Worm (Caenorhabditis elegans) whole organism, L3 larva: ENCODE data around the gene nhr-124.

ENCODE experiments used
- R02D3.7 ChIP-seq: fragments of 150-350 bp; optimal IDR thresholded peaks from 2 replicates; lab custom pipeline; 2014; ENCODE audit warnings: missing biosample characterization, missing genetic modification characterization
- ZK546.5 ChIP-seq: sonication (generic microtip); optimal IDR thresholded peaks from 2 replicates; lab custom pipeline; 2017; ENCODE audit warnings: missing biosample characterization, missing genetic modification characterization
- aly-2 ChIP-seq: fragments of 150-350 bp; optimal IDR thresholded peaks from 2 replicates; lab custom pipeline; 2014; ENCODE audit warnings: missing biosample characterization, missing genetic modification characterization
- ceh-16 ChIP-seq: sonication (generic microtip); optimal IDR thresholded peaks from 2 replicates; lab custom pipeline; 2017; ENCODE audit warnings: missing biosample characterization, missing genetic modification characterization
- ceh-82 ChIP-seq: fragments of 150-350 bp; optimal IDR thresholded peaks from 2 replicates; lab custom pipeline; 2014; ENCODE audit warnings: missing biosample characterization, missing genetic modification characterization
- ceh-9 ChIP-seq: sonication (generic microtip); optimal IDR thresholded peaks from 2 replicates; lab custom pipeline; 2018; ENCODE audit warnings: missing biosample characterization, missing genetic modification characterization
- daf-12 ChIP-seq: fragments of 150-350 bp; optimal IDR thresholded peaks from 2 replicates; lab custom pipeline; 2014; ENCODE audit warnings: missing biosample characterization, missing genetic modification reagents, missing genetic modification characterization
- egl-27 ChIP-seq: sonication (generic microtip); optimal IDR thresholded peaks from 4 replicates; lab custom pipeline; 2017; ENCODE audit warnings: missing biosample characterization, missing genetic modification reagents, missing genetic modification characterization
- egl-5 ChIP-seq: fragments of 150-350 bp; optimal IDR thresholded peaks from 2 replicates; lab custom pipeline; 2017; ENCODE audit warnings: missing biosample characterization, missing genetic modification reagents, missing genetic modification characterization, inconsistent platforms
- elt-1 ChIP-seq: fragments of 150-350 bp; optimal IDR thresholded peaks from 2 replicates; lab custom pipeline; 2014; ENCODE audit warnings: missing biosample characterization, missing genetic modification characterization
- elt-2 ChIP-seq: sonication (generic microtip); optimal IDR thresholded peaks from 2 replicates; lab custom pipeline; 2016; ENCODE audit warnings: missing genetic modification reagents, mild to moderate bottlenecking, missing genetic modification characterization, missing compliant biosample characterization
- elt-3 ChIP-seq, 3 experiments: fragments of 150-350 bp in 1 of 3; sonication (generic microtip) in 2 of 3; optimal IDR thresholded peaks; 2 replicates in 2 of 3; 4 replicates in 1 of 3; lab custom pipeline; 2014 to 2017; ENCODE audit warnings: missing biosample characterization in 3 of 3, missing genetic modification characterization in 3 of 3
- eor-1 ChIP-seq, 2 experiments: fragments of 150-350 bp; optimal IDR thresholded peaks; 2 replicates each; lab custom pipeline; 2014 to 2018; ENCODE audit warnings: missing biosample characterization in 2 of 2, missing genetic modification characterization in 2 of 2
- fkh-10 ChIP-seq: sonication (generic microtip); optimal IDR thresholded peaks from 2 replicates; lab custom pipeline; 2017; ENCODE audit warnings: missing biosample characterization, missing genetic modification reagents, missing genetic modification characterization
- fkh-2 ChIP-seq: fragments of 150-350 bp; optimal IDR thresholded peaks from 2 replicates; lab custom pipeline; 2014; ENCODE audit warnings: missing biosample characterization, missing genetic modification reagents, missing genetic modification characterization
- fos-1 ChIP-seq: fragments of 150-350 bp; optimal IDR thresholded peaks from 2 replicates; lab custom pipeline; 2014; ENCODE audit warnings: missing biosample characterization, missing genetic modification characterization
- jun-1 ChIP-seq: fragments of 150-350 bp; optimal IDR thresholded peaks from 2 replicates; lab custom pipeline; 2014; ENCODE audit warnings: missing biosample characterization, missing genetic modification reagents, missing genetic modification characterization
- lin-15B ChIP-seq: fragments of 150-350 bp; optimal IDR thresholded peaks from 2 replicates; lab custom pipeline; 2014; ENCODE audit warnings: missing biosample characterization, missing genetic modification characterization
- lin-39 ChIP-seq: fragments of 150-350 bp; optimal IDR thresholded peaks from 2 replicates; lab custom pipeline; 2018; ENCODE audit warnings: missing biosample characterization, missing genetic modification reagents, missing genetic modification characterization
- lsy-12 ChIP-seq: sonication (generic microtip); optimal IDR thresholded peaks from 2 replicates; lab custom pipeline; 2016; ENCODE audit warnings: mild to moderate bottlenecking, missing genetic modification characterization, missing compliant biosample characterization
- mdl-1 ChIP-seq: fragments of 150-350 bp; optimal IDR thresholded peaks from 2 replicates; lab custom pipeline; 2014; ENCODE audit warnings: missing biosample characterization, missing genetic modification characterization
- nhr-11 ChIP-seq: fragments of 150-350 bp; optimal IDR thresholded peaks from 2 replicates; lab custom pipeline; 2014; ENCODE audit warnings: missing biosample characterization, missing genetic modification characterization
- nhr-12 ChIP-seq: fragments of 150-350 bp; optimal IDR thresholded peaks from 2 replicates; lab custom pipeline; 2014; ENCODE audit warnings: missing biosample characterization, missing genetic modification characterization
- nhr-237 ChIP-seq: fragments of 150-350 bp; optimal IDR thresholded peaks from 2 replicates; lab custom pipeline; 2014; ENCODE audit warnings: missing biosample characterization, missing genetic modification characterization
- nhr-28 ChIP-seq: fragments of 150-350 bp; optimal IDR thresholded peaks from 2 replicates; lab custom pipeline; 2014; ENCODE audit warnings: missing biosample characterization, missing genetic modification characterization
- nhr-43 ChIP-seq: sonication (generic microtip); optimal IDR thresholded peaks from 2 replicates; lab custom pipeline; 2016; ENCODE audit warnings: mild to moderate bottlenecking, missing genetic modification characterization, missing compliant biosample characterization; ENCODE audit not compliant: poor library complexity, severe bottlenecking
- nhr-76 ChIP-seq: fragments of 150-350 bp; sonication (generic microtip); optimal IDR thresholded peaks from 5 replicates; lab custom pipeline; 2014; ENCODE audit warnings: missing biosample characterization, missing genetic modification characterization
- nhr-77 ChIP-seq: fragments of 150-350 bp; optimal IDR thresholded peaks from 2 replicates; lab custom pipeline; 2014; ENCODE audit warnings: missing biosample characterization, missing genetic modification characterization
- pha-4 ChIP-seq: fragments of 150-350 bp; optimal IDR thresholded peaks from 2 replicates; lab custom pipeline; 2014; ENCODE audit warnings: missing biosample characterization, missing genetic modification reagents, missing genetic modification characterization
- skn-1 ChIP-seq: fragments of 150-350 bp; optimal IDR thresholded peaks from 2 replicates; lab custom pipeline; 2014; ENCODE audit warnings: missing biosample characterization, missing genetic modification characterization
- snpc-4 ChIP-seq: fragments of 150-350 bp; optimal IDR thresholded peaks from 2 replicates; lab custom pipeline; 2014; ENCODE audit warnings: missing biosample characterization, missing genetic modification characterization
- tbx-2 ChIP-seq: sonication (generic microtip); optimal IDR thresholded peaks from 2 replicates; lab custom pipeline; 2016; ENCODE audit warnings: mild to moderate bottlenecking, missing genetic modification characterization, missing compliant biosample characterization
- unc-39 ChIP-seq: sonication (generic microtip); optimal IDR thresholded peaks from 4 replicates; lab custom pipeline; 2017; ENCODE audit warnings: missing biosample characterization, missing genetic modification characterization
- unc-62 ChIP-seq: fragments of 150-350 bp; sonication (generic microtip); optimal IDR thresholded peaks from 4 replicates; lab custom pipeline; 2014; ENCODE audit warnings: missing biosample characterization, missing genetic modification reagents, missing genetic modification characterization
- ztf-11 ChIP-seq: fragments of 150-350 bp; optimal IDR thresholded peaks from 2 replicates; lab custom pipeline; 2014; ENCODE audit warnings: missing biosample characterization, missing genetic modification characterization
- ztf-4 ChIP-seq: fragments of 150-350 bp; optimal IDR thresholded peaks from 2 replicates; lab custom pipeline; 2014; ENCODE audit warnings: missing biosample characterization, missing genetic modification characterization

nhr-124 gene

ce11 chrV:3921635-3922034 lies 35.6 kb upstream of the nhr-124 start, which contains the start of gene srx-65:
TSS of gene srx-65 (plus strand) at chrV:3921935.
- TF ChIP-seq lin-15B (tag; lab: Kevin White, UChicago): no peak
- TF ChIP-seq egl-5: no peak
- TF ChIP-seq ceh-9 (tag; lab: Kevin White, UChicago): no peak
- no peak for TF ChIP-seq ztf-4 (tag; lab: Kevin White, UChicago)
- no peak for TF ChIP-seq tbx-2
- TF ChIP-seq nhr-11 (tag; lab: Kevin White, UChicago): no peak
- no peak for TF ChIP-seq R02D3.7
- no peak for TF ChIP-seq fkh-10
- TF ChIP-seq elt-2: no peak
- no peak for TF ChIP-seq unc-62 (GFP tag; lab: Kevin White, UChicago)
- TF ChIP-seq ztf-11 (tag; lab: Kevin White, UChicago): no peak
- no peak for TF ChIP-seq aly-2

ce11 chrV:3919289-3919688 lies 33.3 kb upstream of the nhr-124 start, which contains the start of gene srx-66:
TSS of gene srx-66 (plus strand) at chrV:3919589.
- TF ChIP-seq tbx-2 (no peak), nhr-77 (tag; lab: Kevin White, UChicago) (no peak), R02D3.7 (no peak), ZK546.5 (tag; lab: Kevin White, UChicago) (no peak), nhr-12 (tag; lab: Kevin White, UChicago) (no peak), lin-39 (tag; lab: Kevin White, UChicago) (no peak), skn-1 (tag; lab: Kevin White, UChicago) (no peak), nhr-76 (tag; lab: Kevin White, UChicago) (no peak), fos-1 (no peak), ceh-16 (tag; lab: Kevin White, UChicago) (no peak), eor-1 (tag; optimal IDR thresholded peaks at IDR 0.05; lab: Kevin White, UChicago) (no peak), lin-15B (tag; lab: Kevin White, UChicago) (no peak), elt-2 (no peak), ztf-11 (tag; lab: Kevin White, UChicago) (no peak), aly-2 (no peak), pha-4 (tag; lab: Kevin White, UChicago) (no peak), nhr-28 (tag; lab: Kevin White, UChicago) (no peak), lsy-12 (tag; lab: Kevin White, UChicago) (no peak)
- TF ChIP-seq, all 47 proteins: peak for 0

DNA sequence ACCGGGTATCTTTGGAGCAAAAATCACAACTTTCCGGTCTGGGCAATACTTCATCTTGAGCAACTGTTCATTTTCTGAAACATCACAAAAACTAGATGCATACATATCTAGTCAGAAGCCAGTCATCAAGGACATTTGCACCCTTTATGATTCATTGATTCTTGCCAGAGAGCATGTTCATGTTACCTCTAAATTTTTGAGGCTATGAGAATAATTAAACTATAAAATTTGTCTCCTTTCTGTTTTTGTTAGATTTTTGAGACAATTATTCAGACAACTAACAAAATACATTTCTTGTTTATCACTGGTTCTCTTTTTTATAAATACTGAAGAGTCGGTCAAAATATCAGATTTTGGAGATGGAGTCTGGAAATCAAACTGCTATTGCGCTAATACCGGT lies 30.5 kb upstream of the nhr-124 start, which contains the start of gene srx-67:
Gene srx-67, plus strand, starts transcription at position 301 of the 400 bp plus-strand sequence.
- TF ChIP-seq R02D3.7 (no peak), nhr-237 (tag; lab: Kevin White, UChicago) (no peak), fos-1 (no peak), nhr-11 (tag; lab: Kevin White, UChicago) (no peak), egl-5 (no peak), tbx-2 (no peak), aly-2 (no peak), ztf-4 (tag; lab: Kevin White, UChicago) (no peak), egl-27 (tag; lab: Kevin White, UChicago) (no peak), elt-3 (tag; optimal IDR thresholded peaks at IDR 0.05; lab: Kevin White, UChicago) (no peak), lin-15B (tag; lab: Kevin White, UChicago) (no peak)

DNA sequence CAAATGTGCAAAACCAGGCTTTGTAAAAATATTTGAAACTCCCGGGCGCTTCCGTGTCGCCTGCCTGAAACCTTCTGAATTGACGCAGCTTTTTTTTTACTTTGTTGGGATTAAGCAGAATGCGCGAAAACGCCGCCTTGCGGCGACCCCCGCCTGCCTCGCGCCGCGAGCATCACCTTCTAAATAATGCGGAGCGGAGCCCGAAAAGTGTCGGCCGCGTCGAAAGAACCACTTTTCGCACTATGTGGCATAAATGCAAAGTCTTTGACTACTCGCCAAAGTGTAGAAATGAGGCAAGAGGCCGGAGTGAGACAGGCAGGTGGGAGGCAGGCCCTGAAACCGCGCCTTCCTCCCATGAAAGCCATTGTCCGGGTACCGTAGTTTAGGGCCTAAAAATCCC lies 27.1 kb upstream of the nhr-124 start:
- TF ChIP-seq daf-12: no peak
- no peak for TF ChIP-seq nhr-11 (tag; lab: Kevin White, UChicago)
- no peak for TF ChIP-seq skn-1 (tag; lab: Kevin White, UChicago)
- no peak for TF ChIP-seq nhr-12 (tag; lab: Kevin White, UChicago)
- no peak for TF ChIP-seq mdl-1
- TF ChIP-seq elt-1 (tag; lab: Kevin White, UChicago): no peak

DNA sequence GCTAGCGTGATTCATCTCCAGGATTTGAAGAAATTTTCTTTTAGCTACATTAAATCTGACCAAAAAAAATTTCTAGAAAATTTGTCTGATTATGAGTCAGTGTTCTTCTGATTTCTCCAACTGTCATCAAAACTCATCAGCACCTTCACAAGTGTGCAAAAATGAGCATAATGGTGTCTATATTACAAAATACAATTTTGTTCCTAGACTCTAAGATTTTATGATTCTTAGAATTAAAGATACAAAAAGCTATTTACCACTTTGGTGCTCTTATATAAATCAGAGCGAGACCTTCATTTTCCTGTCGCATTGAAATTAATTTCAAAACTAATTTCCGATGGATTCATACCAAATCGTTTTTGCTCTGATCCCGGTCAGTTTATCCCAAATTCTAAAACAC lies 26.5 kb upstream of the nhr-124 start, which contains the start of gene srx-68:
Gene srx-68, plus strand, starts transcription at position 301 of the 400 bp plus-strand sequence.
- TF ChIP-seq snpc-4 (tag; lab: Kevin White, UChicago) (no peak), nhr-12 (tag; lab: Kevin White, UChicago) (no peak), skn-1 (tag; lab: Kevin White, UChicago) (no peak), jun-1 (no peak), unc-62 (GFP tag; lab: Kevin White, UChicago) (no peak), fkh-10 (no peak), ceh-82 (tag; lab: Kevin White, UChicago) (no peak), nhr-43 (no peak), ZK546.5 (tag; lab: Kevin White, UChicago) (no peak), daf-12 (no peak), ceh-9 (tag; lab: Kevin White, UChicago) (no peak), elt-1 (tag; lab: Kevin White, UChicago) (no peak), unc-39 (tag; lab: Kevin White, UChicago) (no peak), lin-15B (tag; lab: Kevin White, UChicago) (no peak), fkh-2 (no peak), pha-4 (tag; lab: Kevin White, UChicago) (no peak)
